Worm (Caenorhabditis elegans) whole organism, mixed stage, embryonic: ENCODE measurements around the gene Y46D2A.3.

ENCODE experiments used
- M03D4.4 ChIP-seq: sonication (generic microtip); optimal IDR thresholded peaks from 2 replicates; lab custom pipeline; 2017; ENCODE audit warnings: mild to moderate bottlenecking, missing genetic modification characterization, missing compliant biosample characterization
- bed-3 ChIP-seq: fragments of 200-800 bp; sonication (Bioruptor generic); optimal IDR thresholded peaks from 3 replicates; lab custom pipeline; 2018; ENCODE audit warnings: mild to moderate bottlenecking, missing genetic modification characterization, moderate library complexity, missing compliant biosample characterization
- blmp-1 ChIP-seq: fragments of 150-350 bp; optimal IDR thresholded peaks from 2 replicates; lab custom pipeline; 2014; ENCODE audit warnings: missing biosample characterization, missing genetic modification characterization
- ceh-39 ChIP-seq: fragments of 150-350 bp; optimal IDR thresholded peaks from 2 replicates; lab custom pipeline; 2014; ENCODE audit warnings: missing biosample characterization, missing genetic modification characterization
- ceh-43 ChIP-seq: fragments of 200-800 bp; sonication (Bioruptor generic); optimal IDR thresholded peaks from 2 replicates; lab custom pipeline; 2018; ENCODE audit warnings: mild to moderate bottlenecking, missing genetic modification characterization, moderate library complexity, missing compliant biosample characterization
- ceh-83 ChIP-seq: fragments of 200-800 bp; sonication (Bioruptor generic); optimal IDR thresholded peaks from 2 replicates; lab custom pipeline; 2018; ENCODE audit warnings: mild to moderate bottlenecking, missing genetic modification characterization, missing compliant biosample characterization
- ces-1 ChIP-seq: fragments of 150-350 bp; optimal IDR thresholded peaks from 2 replicates; lab custom pipeline; 2014; ENCODE audit warnings: missing biosample characterization, missing genetic modification reagents, missing genetic modification characterization
- cnd-1 ChIP-seq: fragments of 200-800 bp; sonication (Bioruptor generic); optimal IDR thresholded peaks from 2 replicates; lab custom pipeline; 2018; ENCODE audit warnings: mild to moderate bottlenecking, missing genetic modification characterization, missing compliant biosample characterization
- drap-1 ChIP-seq: fragments of 200-800 bp; sonication (Bioruptor generic); optimal IDR thresholded peaks from 3 replicates; lab custom pipeline; 2018; ENCODE audit warnings: mild to moderate bottlenecking, missing genetic modification characterization, missing compliant biosample characterization
- elt-1 ChIP-seq: sonication (generic microtip); optimal IDR thresholded peaks from 2 replicates; lab custom pipeline; 2017; ENCODE audit warnings: missing genetic modification characterization, mild to moderate bottlenecking, missing compliant biosample characterization, antibody characterized with exemption, moderate library complexity, borderline replicate concordance; ENCODE audit not compliant: insufficient read depth
- elt-3 ChIP-seq: fragments of 150-350 bp; optimal IDR thresholded peaks from 2 replicates; lab custom pipeline; 2014; ENCODE audit warnings: missing biosample characterization, missing genetic modification characterization
- flh-1 ChIP-seq: fragments of 200-800 bp; sonication (Bioruptor generic); optimal IDR thresholded peaks from 2 replicates; lab custom pipeline; 2018; ENCODE audit warnings: mild to moderate bottlenecking, missing genetic modification characterization, moderate library complexity, missing compliant biosample characterization
- ham-2 ChIP-seq: fragments of 200-800 bp; sonication (Bioruptor generic); optimal IDR thresholded peaks from 2 replicates; lab custom pipeline; 2018; ENCODE audit warnings: mild to moderate bottlenecking, missing genetic modification characterization, missing compliant biosample characterization
- hlh-1 ChIP-seq: fragments of 150-350 bp; optimal IDR thresholded peaks from 2 replicates; lab custom pipeline; 2014; ENCODE audit warnings: missing biosample characterization, missing genetic modification reagents, missing genetic modification characterization
- lin-13 ChIP-seq: fragments of 150-350 bp; optimal IDR thresholded peaks from 2 replicates; lab custom pipeline; 2014; ENCODE audit warnings: missing biosample characterization, missing genetic modification characterization
- lin-32 ChIP-seq: fragments of 200-800 bp; sonication (Bioruptor generic); optimal IDR thresholded peaks from 2 replicates; lab custom pipeline; 2018; ENCODE audit warnings: mild to moderate bottlenecking, missing genetic modification characterization, missing compliant biosample characterization
- mab-5 ChIP-seq: fragments of 150-350 bp; optimal IDR thresholded peaks from 2 replicates; lab custom pipeline; 2014; ENCODE audit warnings: missing biosample characterization, missing genetic modification characterization
- mep-1 ChIP-seq: fragments of 150-350 bp; optimal IDR thresholded peaks from 2 replicates; lab custom pipeline; 2017; ENCODE audit warnings: missing biosample characterization, missing genetic modification reagents, missing genetic modification characterization, inconsistent platforms
- mls-2 ChIP-seq: sonication (generic microtip); optimal IDR thresholded peaks from 2 replicates; lab custom pipeline; 2016; ENCODE audit warnings: mild to moderate bottlenecking, missing genetic modification characterization, moderate library complexity, missing compliant biosample characterization
- nhr-237 ChIP-seq: fragments of 150-350 bp; optimal IDR thresholded peaks from 2 replicates; lab custom pipeline; 2014; ENCODE audit warnings: missing biosample characterization, missing genetic modification characterization
- nhr-28 ChIP-seq: fragments of 150-350 bp; optimal IDR thresholded peaks from 2 replicates; lab custom pipeline; 2014; ENCODE audit warnings: missing biosample characterization, missing genetic modification characterization
- nhr-76 ChIP-seq: sonication (generic microtip); optimal IDR thresholded peaks from 2 replicates; lab custom pipeline; 2017; ENCODE audit warnings: missing biosample characterization, missing genetic modification characterization
- sem-2 ChIP-seq: fragments of 200-800 bp; sonication (Bioruptor generic); optimal IDR thresholded peaks from 2 replicates; lab custom pipeline; 2018; ENCODE audit warnings: mild to moderate bottlenecking, missing genetic modification characterization, missing compliant biosample characterization
- snpc-4 ChIP-seq: fragments of 150-350 bp; optimal IDR thresholded peaks from 2 replicates; lab custom pipeline; 2014; ENCODE audit warnings: missing biosample characterization, missing genetic modification characterization
- sptf-1 ChIP-seq: sonication (generic microtip); optimal IDR thresholded peaks from 2 replicates; lab custom pipeline; 2017; ENCODE audit warnings: mild to moderate bottlenecking, missing genetic modification characterization, moderate library complexity, missing compliant biosample characterization
- unc-120 ChIP-seq: sonication (generic microtip); optimal IDR thresholded peaks from 2 replicates; lab custom pipeline; 2017; ENCODE audit warnings: missing genetic modification characterization, missing compliant biosample characterization; ENCODE audit not compliant: poor library complexity, severe bottlenecking
- unc-39 ChIP-seq: fragments of 150-350 bp; optimal IDR thresholded peaks from 2 replicates; lab custom pipeline; 2014; ENCODE audit warnings: missing biosample characterization, missing genetic modification characterization
- unc-62 ChIP-seq: fragments of 150-350 bp; optimal IDR thresholded peaks from 2 replicates; lab custom pipeline; 2014; ENCODE audit warnings: missing biosample characterization, missing genetic modification reagents, missing genetic modification characterization
- zip-8 ChIP-seq: fragments of 150-350 bp; optimal IDR thresholded peaks from 2 replicates; lab custom pipeline; 2014; ENCODE audit warnings: missing biosample characterization, missing genetic modification characterization

The Y46D2A.3 gene

ce11 chrII:3287073-3287472 lies 39.9 kb downstream of the Y46D2A.3 start, which contains the start of gene sri-63:
Gene sri-63, plus strand, starts transcription at chrII:3287373.
- TF ChIP-seq elt-3 (tag; lab: Kevin White, UChicago) (no peak), lin-32 (GFP tag; lab: Kevin White, UChicago) (no peak), zip-8 (tag; lab: Kevin White, UChicago) (no peak), bed-3 (GFP tag; lab: Kevin White, UChicago) (no peak), nhr-237 (tag; lab: Kevin White, UChicago) (no peak), snpc-4 (tag; lab: Kevin White, UChicago) (no peak), mls-2 (tag; lab: Kevin White, UChicago) (no peak), drap-1 (no peak), ceh-83 (GFP tag; lab: Kevin White, UChicago) (no peak), unc-120 (tag; lab: Kevin White, UChicago) (no peak), flh-1 (GFP tag; lab: Kevin White, UChicago) (no peak)

ce11 chrII:3284558-3284957 lies 42.4 kb downstream of the Y46D2A.3 start, which contains the start of gene scl-15:
Gene scl-15, minus strand, starts transcription at chrII:3284658.
- TF ChIP-seq lin-13 (no peak), ceh-83 (GFP tag; lab: Kevin White, UChicago) (no peak), lin-32 (GFP tag; lab: Kevin White, UChicago) (no peak), blmp-1 (tag; lab: Kevin White, UChicago) (no peak), sptf-1 (tag; lab: Kevin White, UChicago) (no peak), zip-8 (tag; lab: Kevin White, UChicago) (no peak), nhr-28 (no peak), nhr-76 (tag; lab: Kevin White, UChicago) (no peak), mep-1 (tag; lab: Kevin White, UChicago) (no peak), ceh-39 (tag; lab: Kevin White, UChicago) (no peak), cnd-1 (tag; lab: Kevin White, UChicago) (no peak), ces-1 (GFP tag; lab: Kevin White, UChicago) (no peak), nhr-237 (tag; lab: Kevin White, UChicago) (no peak), M03D4.4 (tag; lab: Kevin White, UChicago) (no peak), ham-2 (GFP tag; lab: Kevin White, UChicago) (no peak), drap-1 (no peak)

- TF ChIP-seq blmp-1 (tag; lab: Kevin White, UChicago) (no peak), unc-62 (GFP tag; lab: Kevin White, UChicago) (no peak), ham-2 (GFP tag; lab: Kevin White, UChicago) (no peak), ceh-43 (no peak), mab-5 (tag; lab: Kevin White, UChicago) (no peak), sptf-1 (tag; lab: Kevin White, UChicago) (no peak), elt-3 (tag; lab: Kevin White, UChicago) (no peak)
These were observed 44.7 kb downstream of the Y46D2A.3 start, which contains the start of gene nep-13 for ce11 chrII:3282353-3282752. Gene nep-13, plus strand, starts transcription at chrII:3282653.

ce11 chrII:3278634-3279033 lies 48.4 kb downstream of the Y46D2A.3 start, which contains the start of gene wht-4:
Gene wht-4, plus strand, starts transcription at chrII:3278934.
- no peak for TF ChIP-seq ces-1 (GFP tag; lab: Kevin White, UChicago)
- no peak for TF ChIP-seq unc-62 (GFP tag; lab: Kevin White, UChicago)
- TF ChIP-seq elt-1: no peak
- no peak for TF ChIP-seq snpc-4 (tag; lab: Kevin White, UChicago)
- TF ChIP-seq mab-5 (tag; lab: Kevin White, UChicago): no peak
- TF ChIP-seq nhr-28: no peak
- TF ChIP-seq sem-2 (GFP tag; lab: Kevin White, UChicago): no peak
- no peak for TF ChIP-seq mls-2 (tag; lab: Kevin White, UChicago)
- no peak for TF ChIP-seq unc-120 (tag; lab: Kevin White, UChicago)
- TF ChIP-seq M03D4.4 (tag; lab: Kevin White, UChicago): no peak

- no peak for TF ChIP-seq lin-13
- no peak for TF ChIP-seq ceh-39 (tag; lab: Kevin White, UChicago)
- no peak for TF ChIP-seq drap-1
- TF ChIP-seq sem-2 (GFP tag; lab: Kevin White, UChicago): no peak
- no peak for TF ChIP-seq ceh-83 (GFP tag; lab: Kevin White, UChicago)
- no peak for TF ChIP-seq sptf-1 (tag; lab: Kevin White, UChicago)
- no peak for TF ChIP-seq hlh-1 (tag; lab: Kevin White, UChicago)
- TF ChIP-seq unc-39 (tag; lab: Kevin White, UChicago): no peak
- no peak for TF ChIP-seq blmp-1 (tag; lab: Kevin White, UChicago)
- no peak for TF ChIP-seq lin-32 (GFP tag; lab: Kevin White, UChicago)
- TF ChIP-seq, all 35 proteins: peak for 0
These were observed 49.3 kb downstream of the Y46D2A.3 start, which contains the start of gene F02E11.4 for ce11 chrII:3277686-3278085. Gene F02E11.4, minus strand, starts transcription at chrII:3277786.
